Worm (Caenorhabditis elegans): ENCODE results near the gene C06A1.3.

C06A1.3 gene

DNA sequence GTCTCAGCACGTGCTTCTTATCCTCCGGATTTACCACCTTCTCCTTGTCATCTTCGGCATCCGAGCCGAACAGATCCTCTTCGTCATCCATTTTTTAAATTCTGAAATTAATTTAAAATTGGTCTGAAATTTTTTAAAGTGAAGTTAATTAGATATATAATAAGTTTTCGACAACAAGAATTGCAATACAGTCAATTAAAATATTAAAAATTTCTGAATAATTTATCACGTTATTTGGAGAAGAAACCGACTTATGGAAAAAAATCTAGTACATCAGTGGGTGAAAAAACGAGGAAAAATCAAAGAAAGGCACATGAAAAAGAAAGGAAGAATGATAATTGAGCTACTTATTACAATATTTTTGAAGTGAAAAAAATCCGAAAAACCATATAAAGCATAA lies 33.4 kb downstream of the C06A1.3 start, which contains the start of gene taf-13:
taf-13 (minus strand) TSS at position 101 of the 400 bp plus-strand sequence.
- TF ChIP-seq unc-86 (tag; optimal IDR thresholded peaks at IDR 0.05) = no peak
- no peak for TF ChIP-seq fos-1 (tag; optimal IDR thresholded peaks at IDR 0.05)
- no peak for TF ChIP-seq fkh-8 (tag; optimal IDR thresholded peaks at IDR 0.05)
- no peak for TF ChIP-seq sptf-1 (tag; optimal IDR thresholded peaks at IDR 0.05)
- no peak for TF ChIP-seq ztf-4 (tag; optimal IDR thresholded peaks at IDR 0.05)
- no peak for TF ChIP-seq aly-2 (tag; optimal IDR thresholded peaks at IDR 0.05)
- no peak for TF ChIP-seq nhr-237 (tag; optimal IDR thresholded peaks at IDR 0.05)
- no peak for TF ChIP-seq fkh-4 (tag; optimal IDR thresholded peaks at IDR 0.05; ENCODE audit: borderline replicate concordance)
- no peak for TF ChIP-seq lin-39 (tag; optimal IDR thresholded peaks at IDR 0.05)
- TF ChIP-seq mdl-1 (tag; optimal IDR thresholded peaks at IDR 0.05) = no peak
- TF ChIP-seq ets-5 (GFP tag; IDR thresholded peaks at IDR 0.05) = no peak
- no peak for TF ChIP-seq ceh-90 (tag; optimal IDR thresholded peaks at IDR 0.05)
- no peak for TF ChIP-seq nhr-84 (tag; optimal IDR thresholded peaks at IDR 0.05)
- TF ChIP-seq elt-2 (tag; optimal IDR thresholded peaks at IDR 0.05) = no peak
- no peak for TF ChIP-seq swsn-7 (tag; optimal IDR thresholded peaks at IDR 0.05)
- no peak for TF ChIP-seq rnt-1 (tag; optimal IDR thresholded peaks at IDR 0.05)

DNA sequence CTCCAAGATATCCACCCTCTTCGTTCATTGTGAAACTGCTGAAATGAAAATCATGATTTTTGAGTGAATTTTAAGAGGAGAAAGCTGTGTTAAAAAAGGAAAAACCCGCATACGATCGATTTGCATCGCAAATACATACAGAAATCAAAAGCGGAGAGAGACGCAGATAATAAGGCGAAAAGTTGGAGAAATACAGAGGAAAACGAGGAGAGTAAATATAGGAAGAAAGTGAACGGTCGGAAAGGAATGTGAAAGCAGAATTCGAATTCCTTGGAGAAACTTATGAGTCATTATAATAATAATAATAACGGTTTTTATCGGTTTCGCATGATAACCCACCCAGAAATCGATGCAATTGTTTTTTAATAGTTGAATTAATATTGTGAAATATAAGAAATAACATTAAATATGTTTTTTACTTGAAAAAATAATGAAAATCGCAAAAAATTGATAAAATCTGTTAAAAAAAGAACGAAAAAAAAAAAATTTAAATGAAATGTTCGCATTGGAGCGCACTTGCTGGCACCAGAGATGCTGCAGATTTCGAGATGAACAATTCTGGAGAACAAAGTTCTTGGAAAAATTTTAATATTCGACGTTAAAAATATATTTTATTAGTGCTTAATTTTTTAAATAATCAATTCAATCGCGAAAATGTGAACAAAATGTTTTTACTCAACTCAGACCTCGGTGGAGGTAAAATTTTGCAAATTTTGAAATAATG lies 35.3 kb downstream of the C06A1.3 start, which contains the start of gene ccm-3:
ccm-3 (minus strand) TSS at position 38 of the 724 bp plus-strand sequence.
- TF ChIP-seq isw-1 (GFP tag; IDR thresholded peaks at IDR 0.05) (no peak; the same call in 1 of the 2 replicates), vab-15 (tag; optimal IDR thresholded peaks at IDR 0.05) (no peak), ceh-8 (GFP tag; optimal IDR thresholded peaks at IDR 0.05) (no peak), lin-35 (GFP tag; optimal IDR thresholded peaks at IDR 0.05) (peak; percentile 46 to 51), nhr-76 (tag; optimal IDR thresholded peaks at IDR 0.05) (no peak), mep-1 (tag; optimal IDR thresholded peaks at IDR 0.05) (no peak), alr-1 (tag; optimal IDR thresholded peaks at IDR 0.05; ENCODE audit: borderline replicate concordance) (no peak), tlp-1 (tag; optimal IDR thresholded peaks at IDR 0.05) (no peak), ets-5 (GFP tag; IDR thresholded peaks at IDR 0.05) (no peak), tbx-2 (tag; optimal IDR thresholded peaks at IDR 0.05) (no peak), ceh-90 (tag; optimal IDR thresholded peaks at IDR 0.05) (no peak), fkh-4 (tag; optimal IDR thresholded peaks at IDR 0.05; ENCODE audit: borderline replicate concordance) (no peak), nhr-71 (tag; optimal IDR thresholded peaks at IDR 0.05) (peak; percentile 52), lin-15B (tag; optimal IDR thresholded peaks at IDR 0.05) (peak; percentile 64), lin-13 (GFP tag; optimal IDR thresholded peaks at IDR 0.05) (peak; percentile 17), C34B4.2 (tag; optimal IDR thresholded peaks at IDR 0.05) (no peak), sup-37 (GFP tag; optimal IDR thresholded peaks at IDR 0.05) (no peak), rnt-1 (tag; optimal IDR thresholded peaks at IDR 0.05) (peak; percentile 42), dpl-1 (GFP tag; optimal IDR thresholded peaks at IDR 0.05) (peak; percentile 26 to 62 (median 34)), nhr-77 (tag; optimal IDR thresholded peaks at IDR 0.05) (no peak), nhr-12 (tag; optimal IDR thresholded peaks at IDR 0.05) (no peak), ceh-88 (GFP tag; IDR thresholded peaks at IDR 0.05) (no peak), snu-23 (GFP tag; optimal IDR thresholded peaks at IDR 0.05) (peak; percentile 11), hpl-2 (GFP tag; optimal IDR thresholded peaks at IDR 0.05) (no peak), mdl-1 (tag; optimal IDR thresholded peaks at IDR 0.05) (no peak), unc-86 (tag; optimal IDR thresholded peaks at IDR 0.05) (peak; percentile 1), hlh-4 (tag; optimal IDR thresholded peaks at IDR 0.05) (no peak), swsn-7 (tag; optimal IDR thresholded peaks at IDR 0.05) (no peak), mab-9 (GFP tag; IDR thresholded peaks at IDR 0.05) (no peak), lin-14 (GFP tag; optimal IDR thresholded peaks at IDR 0.05) (peak; percentile 63), hlh-17 (GFP tag; optimal IDR thresholded peaks at IDR 0.05; ENCODE audit: borderline replicate concordance) (no peak), F16B12.6 (tag; optimal IDR thresholded peaks at IDR 0.05) (peak; percentile 3), jun-1 (tag; optimal IDR thresholded peaks at IDR 0.05) (no peak), pax-3 (tag; optimal IDR thresholded peaks at IDR 0.05) (no peak), ceh-82 (tag; optimal IDR thresholded peaks at IDR 0.05) (peak in 2 of 3 experiments; percentile 15 to 54), fkh-8 (tag; optimal IDR thresholded peaks at IDR 0.05) (peak; percentile 28), snpc-4 (tag; optimal IDR thresholded peaks at IDR 0.05) (no peak), egl-13 (tag; optimal IDR thresholded peaks at IDR 0.05) (no peak), egl-27 (tag; optimal IDR thresholded peaks at IDR 0.05) (no peak), sox-4 (tag; optimal IDR thresholded peaks at IDR 0.05) (no peak), ama-1 (optimal IDR thresholded peaks at IDR 0.05) (no peak), elt-2 (tag; optimal IDR thresholded peaks at IDR 0.05) (no peak)

Data from whole organism, L1 larva.